Fruit fly (Drosophila melanogaster) whole organism, embryonic: Measurements from ENCODE around the gene Pcyt1.
A peak's percentile ranks its signal among the peaks of the same experiment; 100 is the strongest.

Experiments used
- ATbp ChIP-seq: fragments of 200-800 bp; sonication (Bioruptor generic); optimal IDR thresholded peaks from 2 replicates; lab custom pipeline; 2017; ENCODE audit warnings: missing biosample characterization, mild to moderate bottlenecking, missing genetic modification characterization, missing genetic modification reagents
- B-H2 ChIP-seq: fragments of 200-800 bp; sonication (Bioruptor generic); optimal IDR thresholded peaks from 2 replicates; lab custom pipeline; 2018; ENCODE audit warnings: missing biosample characterization, mild to moderate bottlenecking, missing genetic modification characterization
- BtbVII ChIP-seq: fragments of 200-800 bp; sonication (Bioruptor generic); optimal IDR thresholded peaks from 3 replicates; lab custom pipeline; 2017; ENCODE audit warnings: missing biosample characterization, mild to moderate bottlenecking, missing genetic modification characterization
- Bteb2 ChIP-seq: fragments of 200-800 bp; sonication (Bioruptor generic); optimal IDR thresholded peaks from 2 replicates; lab custom pipeline; 2016; ENCODE audit warnings: missing biosample characterization, missing genetic modification characterization
- CG11695 ChIP-seq: fragments of 200-800 bp; sonication (Bioruptor generic); IDR thresholded peaks from 3 replicates; pipeline ENCODE4 v1.3.6; 2022; ENCODE audit warnings: missing biosample characterization, missing genetic modification characterization
- CG14965 ChIP-seq: fragments of 200-800 bp; sonication (Bioruptor generic); optimal IDR thresholded peaks from 2 replicates; lab custom pipeline; 2016; ENCODE audit warnings: missing biosample characterization, missing genetic modification characterization, borderline replicate concordance
- CG15073 ChIP-seq: fragments of 200-800 bp; sonication (Bioruptor generic); optimal IDR thresholded peaks from 2 replicates; lab custom pipeline; 2016; ENCODE audit warnings: missing biosample characterization, missing genetic modification characterization
- CG16813 ChIP-seq: fragments of 200-800 bp; sonication (Bioruptor generic); IDR thresholded peaks from 3 replicates; pipeline ENCODE4 v1.3.6; 2022; ENCODE audit warnings: missing biosample characterization, missing genetic modification characterization; ENCODE audit not compliant: partially characterized antibody
- CG17568 ChIP-seq: fragments of 200-800 bp; sonication (Bioruptor generic); optimal IDR thresholded peaks from 2 replicates; lab custom pipeline; 2018; ENCODE audit warnings: missing biosample characterization, mild to moderate bottlenecking, missing genetic modification characterization, moderate library complexity
- CG4617 ChIP-seq: fragments of 200-800 bp; sonication (Bioruptor generic); optimal IDR thresholded peaks from 3 replicates; lab custom pipeline; 2016; ENCODE audit warnings: missing biosample characterization, missing genetic modification characterization, borderline replicate concordance
- CG6791 ChIP-seq: fragments of 200-800 bp; sonication (Bioruptor generic); IDR thresholded peaks from 3 replicates; pipeline ENCODE4 v1.3.6; 2022; ENCODE audit warnings: missing biosample characterization, missing genetic modification characterization; ENCODE audit not compliant: partially characterized antibody
- CG7786 ChIP-seq: fragments of 200-800 bp; sonication (Bioruptor generic); optimal IDR thresholded peaks from 2 replicates; lab custom pipeline; 2016; ENCODE audit warnings: missing biosample characterization, missing genetic modification characterization
- CG8765 ChIP-seq: fragments of 200-800 bp; sonication (Bioruptor generic); IDR thresholded peaks from 2 replicates; pipeline ENCODE4 v1.3.6; 2022; ENCODE audit warnings: missing biosample characterization, missing genetic modification characterization
- CG9215 ChIP-seq: fragments of 200-800 bp; sonication (Bioruptor generic); IDR thresholded peaks from 2 replicates; pipeline ENCODE4 v1.3.6; 2022; ENCODE audit warnings: missing biosample characterization, missing genetic modification characterization
- CG9797 ChIP-seq: fragments of 200-800 bp; sonication (Bioruptor generic); optimal IDR thresholded peaks from 3 replicates; lab custom pipeline; 2018; ENCODE audit warnings: missing biosample characterization, mild to moderate bottlenecking, missing genetic modification characterization
- CG9817 ChIP-seq: fragments of 200-800 bp; sonication (Bioruptor generic); optimal IDR thresholded peaks from 2 replicates; lab custom pipeline; 2018; ENCODE audit warnings: missing biosample characterization, mild to moderate bottlenecking, missing genetic modification characterization, moderate library complexity
- CG9932 ChIP-seq: fragments of 200-800 bp; sonication (Bioruptor generic); IDR thresholded peaks from 2 replicates; pipeline ENCODE4 v1.3.6; 2022; ENCODE audit warnings: missing biosample characterization, missing genetic modification characterization
- Dref ChIP-seq: fragments of 200-800 bp; sonication (Bioruptor generic); IDR thresholded peaks from 2 replicates; pipeline ENCODE4 v1.3.6; 2022; ENCODE audit warnings: missing biosample characterization, missing genetic modification characterization
- ERR ChIP-seq: fragments of 200-800 bp; sonication (Bioruptor generic); optimal IDR thresholded peaks from 2 replicates; lab custom pipeline; 2016; ENCODE audit warnings: missing biosample characterization, missing genetic modification characterization
- Elba2 ChIP-seq: fragments of 200-800 bp; sonication (Bioruptor generic); optimal IDR thresholded peaks from 3 replicates; lab custom pipeline; 2016; ENCODE audit warnings: missing biosample characterization, missing genetic modification characterization
- Gsc ChIP-seq: fragments of 200-800 bp; sonication (Bioruptor generic); IDR thresholded peaks from 2 replicates; pipeline ENCODE4 v1.3.6; 2022; ENCODE audit warnings: missing biosample characterization, missing genetic modification characterization
- HLH3B ChIP-seq: fragments of 200-800 bp; sonication (Bioruptor generic); IDR thresholded peaks from 2 replicates; pipeline ENCODE4 v1.3.6; 2022; ENCODE audit warnings: missing biosample characterization, missing genetic modification characterization
- Hr39 ChIP-seq: fragments of >200 bp; optimal IDR thresholded peaks from 2 replicates; lab custom pipeline; 2017
- Hr78 ChIP-seq, 2 experiments: fragments of 200-800 bp in 1 of 2; fragments of >200 bp in 1 of 2; sonication (Bioruptor generic) in 1 of 2; optimal IDR thresholded peaks; 2 replicates each; lab custom pipeline; 2017 to 2019; ENCODE audit warnings: missing biosample characterization in 2 of 2, missing genetic modification characterization in 2 of 2, mild to moderate bottlenecking in 1 of 2, moderate library complexity in 1 of 2
- NC2β ChIP-seq: fragments of 200-800 bp; sonication (Bioruptor generic); optimal IDR thresholded peaks from 2 replicates; lab custom pipeline; 2016; ENCODE audit warnings: missing biosample characterization, missing genetic modification characterization
- Nf-YC ChIP-seq: fragments of 200-800 bp; optimal IDR thresholded peaks from 3 replicates; lab custom pipeline; 2019; ENCODE audit warnings: missing biosample characterization, mild to moderate bottlenecking, missing genetic modification characterization, moderate library complexity
- NfI ChIP-seq: fragments of 200-800 bp; sonication (Bioruptor generic); optimal IDR thresholded peaks from 3 replicates; lab custom pipeline; 2018; ENCODE audit warnings: missing biosample characterization, mild to moderate bottlenecking, missing genetic modification characterization, moderate library complexity
- Ptx1 ChIP-seq: fragments of 200-800 bp; sonication (Bioruptor generic); IDR thresholded peaks from 2 replicates; pipeline ENCODE4 v1.3.6; 2022; ENCODE audit warnings: missing biosample characterization, missing genetic modification characterization
- Rx ChIP-seq: fragments of 200-800 bp; sonication (Bioruptor generic); IDR thresholded peaks from 2 replicates; pipeline ENCODE4 v1.3.6; 2022; ENCODE audit warnings: missing biosample characterization, missing genetic modification characterization
- Sin3A ChIP-seq: fragments of >200 bp; optimal IDR thresholded peaks from 2 replicates; lab custom pipeline; 2018
- Sry-β ChIP-seq: fragments of 200-800 bp; sonication (Bioruptor generic); optimal IDR thresholded peaks from 2 replicates; lab custom pipeline; 2018; ENCODE audit warnings: missing biosample characterization, mild to moderate bottlenecking, missing genetic modification characterization, moderate library complexity
- bigmax ChIP-seq: fragments of 200-800 bp; sonication (Bioruptor generic); optimal IDR thresholded peaks from 2 replicates; lab custom pipeline; 2018; ENCODE audit warnings: missing biosample characterization, mild to moderate bottlenecking, missing genetic modification characterization
- bowl ChIP-seq: fragments of 200-800 bp; sonication (Bioruptor generic); IDR thresholded peaks from 2 replicates; pipeline ENCODE4 v1.3.6; 2022; ENCODE audit warnings: missing biosample characterization, missing genetic modification characterization
- cas ChIP-seq: fragments of 200-800 bp; sonication (Bioruptor generic); IDR thresholded peaks from 2 replicates; pipeline ENCODE4 v1.3.6; 2022; ENCODE audit warnings: missing biosample characterization, missing genetic modification characterization
- caup ChIP-seq: fragments of 200-800 bp; sonication (Bioruptor generic); optimal IDR thresholded peaks from 3 replicates; lab custom pipeline; 2017; ENCODE audit warnings: missing biosample characterization, mild to moderate bottlenecking, missing genetic modification characterization, moderate library complexity; ENCODE audit not compliant: severe bottlenecking
- dysf ChIP-seq: fragments of 200-800 bp; sonication (Bioruptor generic); IDR thresholded peaks from 3 replicates; pipeline ENCODE4 v1.3.6; 2022; ENCODE audit warnings: missing biosample characterization, missing genetic modification characterization
- fd64A ChIP-seq: fragments of 200-800 bp; sonication (Bioruptor generic); optimal IDR thresholded peaks from 3 replicates; lab custom pipeline; 2018; ENCODE audit warnings: missing biosample characterization, mild to moderate bottlenecking, missing genetic modification characterization
- gcm ChIP-seq: fragments of 200-800 bp; sonication (Bioruptor generic); optimal IDR thresholded peaks from 2 replicates; lab custom pipeline; 2019; ENCODE audit warnings: missing biosample characterization, mild to moderate bottlenecking, missing genetic modification characterization, moderate library complexity
- ind ChIP-seq: fragments of 200-800 bp; sonication (Bioruptor generic); optimal IDR thresholded peaks from 3 replicates; lab custom pipeline; 2016; ENCODE audit warnings: missing biosample characterization, missing genetic modification characterization
- inv ChIP-seq: fragments of 200-800 bp; sonication (Bioruptor generic); IDR thresholded peaks from 2 replicates; pipeline ENCODE4 v1.3.6; 2022; ENCODE audit warnings: missing biosample characterization, missing genetic modification characterization; ENCODE audit not compliant: partially characterized antibody
- pb ChIP-seq: fragments of 200-800 bp; sonication (Bioruptor generic); optimal IDR thresholded peaks from 3 replicates; lab custom pipeline; 2016; ENCODE audit warnings: missing biosample characterization, missing genetic modification characterization
- prd ChIP-seq, 3 experiments: fragments of >200 bp in 2 of 3; fragments of 200-800 bp in 1 of 3; sonication (Bioruptor generic) in 1 of 3; optimal IDR thresholded peaks in 2 of 3; IDR thresholded peaks in 1 of 3; 2 replicates in 2 of 3; 3 replicates in 1 of 3; pipeline versions ENCODE4 v1.3.6 to Lab custom; 2017 to 2022; ENCODE audit warnings: missing biosample characterization in 1 of 3, missing genetic modification characterization in 1 of 3
- pum ChIP-seq: fragments of 200-800 bp; sonication (Bioruptor generic); optimal IDR thresholded peaks from 2 replicates; lab custom pipeline; 2016; ENCODE audit warnings: missing biosample characterization, missing genetic modification characterization
- repo ChIP-seq: fragments of 200-800 bp; sonication (Bioruptor generic); optimal IDR thresholded peaks from 2 replicates; lab custom pipeline; 2016; ENCODE audit warnings: missing biosample characterization, missing genetic modification characterization
- salm ChIP-seq: fragments of 200-800 bp; sonication (Bioruptor generic); optimal IDR thresholded peaks from 2 replicates; lab custom pipeline; 2018; ENCODE audit warnings: missing biosample characterization, mild to moderate bottlenecking, missing genetic modification characterization
- tgo ChIP-seq: fragments of 200-800 bp; sonication (Bioruptor generic); IDR thresholded peaks from 3 replicates; pipeline ENCODE4 v1.3.6; 2022; ENCODE audit warnings: missing biosample characterization, missing genetic modification characterization
- toy ChIP-seq: fragments of 200-800 bp; sonication (Bioruptor generic); IDR thresholded peaks from 2 replicates; pipeline ENCODE4 v1.3.6; 2022; ENCODE audit warnings: missing biosample characterization, missing genetic modification characterization
- wdn ChIP-seq: fragments of 200-800 bp; sonication (Bioruptor generic); IDR thresholded peaks from 2 replicates; pipeline ENCODE4 v1.3.6; 2022; ENCODE audit warnings: missing biosample characterization, missing genetic modification characterization
- yki ChIP-seq: fragments of >200 bp; optimal IDR thresholded peaks from 3 replicates; lab custom pipeline; 2018
- zfh2 ChIP-seq: fragments of 200-800 bp; sonication (Bioruptor generic); optimal IDR thresholded peaks from 2 replicates; lab custom pipeline; 2016; ENCODE audit warnings: missing biosample characterization, missing genetic modification characterization

Gene Pcyt1

DNA sequence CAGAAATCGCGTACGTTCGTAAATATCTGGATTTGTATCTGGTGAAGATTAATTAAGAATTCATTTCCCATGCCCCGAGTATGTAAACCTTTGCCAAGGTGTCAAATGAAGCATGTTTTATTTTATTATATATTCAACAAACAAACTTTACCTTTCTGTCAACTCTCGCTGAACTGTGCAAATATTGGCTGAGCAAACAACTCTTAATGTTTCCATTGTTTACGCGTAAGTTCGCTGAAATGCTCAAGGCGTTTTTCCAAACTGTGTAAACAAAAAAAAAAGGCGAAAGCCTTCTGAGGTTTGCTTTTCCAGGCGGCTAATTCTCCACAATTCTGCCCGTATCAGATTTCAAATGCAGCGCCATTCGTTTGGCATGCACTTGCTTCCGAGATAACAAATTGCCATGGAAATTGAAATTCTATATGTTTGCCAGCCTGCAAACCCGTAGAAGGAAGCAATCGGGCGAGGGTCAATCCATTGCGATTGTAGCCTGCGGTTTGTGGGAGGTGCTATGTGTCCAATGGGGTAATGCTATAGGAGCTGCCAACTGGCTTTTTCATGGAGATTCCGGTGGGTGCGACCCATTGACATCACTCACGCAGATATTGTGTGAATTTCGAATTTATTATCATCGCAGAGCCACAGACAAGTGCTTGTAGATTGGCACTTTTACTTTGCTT, 45.9 kb downstream of the Pcyt1 start (continued):
- TF ChIP-seq bowl (GFP tag; lab: Robert Waterston, UW), result no peak
- peak; percentile 60 for TF ChIP-seq Bteb2 (GFP tag; lab: Kevin White, UChicago)
- no peak for TF ChIP-seq Elba2 (GFP tag; lab: Kevin White, UChicago)
- no peak for TF ChIP-seq B-H2 (GFP tag; lab: Kevin White, UChicago)
- peak; percentile 96 for TF ChIP-seq BtbVII (GFP tag; lab: Kevin White, UChicago)
- TF ChIP-seq Gsc (GFP tag; lab: Robert Waterston, UW), result no peak
- TF ChIP-seq dysf (GFP tag; lab: Robert Waterston, UW), result peak; percentile 43; the same call in 1 of the 3 replicates
- no peak for TF ChIP-seq CG4617
- peak; percentile 69; the same call in 1 of the 3 replicates for TF ChIP-seq CG11695 (GFP tag; lab: Robert Waterston, UW)
- TF ChIP-seq CG9932 (GFP tag; lab: Robert Waterston, UW), result peak; percentile 68
- peak; percentile 38 for TF ChIP-seq CG7786 (GFP tag; lab: Kevin White, UChicago)
- TF ChIP-seq CG16813 (GFP tag; lab: Robert Waterston, UW), result no peak
- TF ChIP-seq CG9215 (GFP tag; lab: Robert Waterston, UW), result no peak
- TF ChIP-seq gcm (GFP tag; lab: Kevin White, UChicago), result no peak
- TF ChIP-seq Hr78 (GFP tag; optimal IDR thresholded peaks at IDR 0.05; lab: Kevin White, UChicago), result no peak
- TF ChIP-seq tgo, result peak; percentile 25; the same call in 1 of the 3 replicates
- peak; percentile 51 for TF ChIP-seq fd64A (GFP tag; lab: Kevin White, UChicago)
- TF ChIP-seq CG6791 (GFP tag; lab: Robert Waterston, UW), result no peak
- no peak for TF ChIP-seq Sry-β (GFP tag; lab: Kevin White, UChicago)
- TF ChIP-seq CG9817, result peak; percentile 78
- TF ChIP-seq Nf-YC (tag; lab: Kevin White, UChicago), result no peak
- TF ChIP-seq CG15073 (GFP tag; lab: Kevin White, UChicago), result no peak
- TF ChIP-seq ERR (GFP tag; lab: Kevin White, UChicago), result peak; percentile 39
- no peak for TF ChIP-seq ind
- TF ChIP-seq repo (GFP tag; lab: Kevin White, UChicago), result peak; percentile 69
- no peak for TF ChIP-seq Ptx1 (GFP tag; lab: Robert Waterston, UW)
- peak; percentile 76 for TF ChIP-seq ATbp (GFP tag; lab: Kevin White, UChicago)
- peak; percentile 27; the same call in 1 of the 2 replicates for TF ChIP-seq HLH3B (GFP tag; lab: Robert Waterston, UW)
- TF ChIP-seq pum (GFP tag; lab: Kevin White, UChicago), result no peak
- peak; percentile 27 for TF ChIP-seq salm (tag; lab: Kevin White, UChicago)
- 0 out of 2 replicates have a peak, but pooled peaks have one; percentile 18 for TF ChIP-seq toy (GFP tag; lab: Robert Waterston, UW)
- no peak for TF ChIP-seq prd (optimal IDR thresholded peaks at IDR 0.05; lab: Kevin White, UChicago)
- no peak for TF ChIP-seq prd (GFP tag; IDR thresholded peaks at IDR 0.05; lab: Robert Waterston, UW)
- no peak for TF ChIP-seq CG17568
- TF ChIP-seq wdn (GFP tag; lab: Robert Waterston, UW), result peak; percentile 68
- no peak for TF ChIP-seq Hr39 (lab: Kevin White, UChicago)
- no peak for TF ChIP-seq inv
- TF ChIP-seq Sin3A (lab: Kevin White, UChicago), result no peak
- peak; percentile 57 for TF ChIP-seq zfh2 (GFP tag; lab: Kevin White, UChicago)
- peak; percentile 13 for TF ChIP-seq NC2β (GFP tag; lab: Kevin White, UChicago)
- no peak for TF ChIP-seq CG9797 (GFP tag; lab: Kevin White, UChicago)
- no peak for TF ChIP-seq yki (lab: Kevin White, UChicago)
- TF ChIP-seq cas (GFP tag; lab: Robert Waterston, UW), result no peak
- TF ChIP-seq CG14965, result peak; percentile 23
- TF ChIP-seq CG8765 (GFP tag; lab: Robert Waterston, UW), result no peak
- TF ChIP-seq Rx (GFP tag; lab: Robert Waterston, UW), result no peak
- peak; percentile 65 for TF ChIP-seq bigmax (GFP tag; lab: Kevin White, UChicago)
- TF ChIP-seq NfI (GFP tag; lab: Kevin White, UChicago), result peak; percentile 71
- peak; percentile 33 for TF ChIP-seq pb (GFP tag; lab: Kevin White, UChicago)
- TF ChIP-seq caup (GFP tag; lab: Kevin White, UChicago), result peak; percentile 95
- TF ChIP-seq Dref (GFP tag; lab: Robert Waterston, UW), result no peak
